Fruit fly (Drosophila melanogaster) S2 (cell line): Measurements from ENCODE around the gene RhoL.

Experiments
- CG8478 ChIP-seq: fragments of >200 bp; optimal IDR thresholded peaks from 2 replicates; lab custom pipeline; 2018
- CTCF ChIP-seq, 2 experiments: fragments of >200 bp; optimal IDR thresholded peaks; 2 replicates each; lab custom pipeline; 2018

Gene RhoL

dm6 chr3R:9454980-9455379 lies 47.4 kb downstream of the RhoL start:
- TF ChIP-seq CTCF (optimal IDR thresholded peaks at IDR 0.05; lab: Kevin White, UChicago) (no peak), CG8478 (lab: Kevin White, UChicago) (no peak)

- TF ChIP-seq CG8478 (lab: Kevin White, UChicago) (no peak), CTCF (optimal IDR thresholded peaks at IDR 0.05; lab: Kevin White, UChicago) (no peak)
Measured at dm6 chr3R:9450672-9451071, 51.7 kb downstream of the RhoL start.

dm6 chr3R:9448320-9448719 lies 54.1 kb downstream of the RhoL start:
- TF ChIP-seq CG8478 (lab: Kevin White, UChicago): no peak
- no peak for TF ChIP-seq CTCF (optimal IDR thresholded peaks at IDR 0.05; lab: Kevin White, UChicago)
